Worm (Caenorhabditis elegans) whole organism, dauer: ENCODE measurements around the gene Y48A6C.8.

Experiments
- unc-62 ChIP-seq: sonication (generic microtip); optimal IDR thresholded peaks from 2 replicates; lab custom pipeline; 2017; ENCODE audit warnings: missing biosample characterization, missing genetic modification reagents, missing genetic modification characterization

Gene Y48A6C.8

DNA sequence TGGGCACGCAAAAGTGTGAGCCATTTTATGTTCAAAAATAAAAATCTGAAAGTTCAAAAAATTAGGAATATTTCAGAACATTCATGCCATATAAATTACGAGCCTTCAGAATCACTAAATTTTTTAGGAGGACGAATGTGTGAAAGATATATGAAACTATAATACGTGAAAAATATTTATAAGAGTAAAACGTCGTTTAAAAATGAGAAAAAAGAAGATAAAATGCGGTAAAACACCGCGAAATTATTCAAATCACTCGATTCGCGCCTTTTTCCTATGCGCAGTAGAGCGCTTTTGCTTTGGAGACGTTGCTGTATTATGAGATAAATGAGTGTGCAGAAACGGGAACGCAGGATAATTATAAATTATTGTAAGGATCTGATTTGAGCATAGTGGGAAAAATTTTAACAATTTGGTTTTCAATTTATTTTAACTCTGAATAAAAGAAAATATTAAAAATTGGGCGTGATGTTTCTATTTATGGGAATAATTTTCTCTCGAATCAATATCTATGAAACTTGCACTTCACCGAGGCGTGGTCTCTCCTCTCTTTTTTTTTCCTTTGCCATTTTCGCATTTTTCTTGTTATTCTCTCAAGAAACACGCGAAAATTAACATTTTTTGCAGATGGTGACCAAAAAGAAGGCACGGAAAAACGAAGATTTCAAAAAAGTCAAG is 8.1 kb downstream of the Y48A6C.8 start, which contains the start of the genes sup-35 and Y48A6C.4:
Gene sup-35, minus strand, starts transcription at position 51 of the 678 bp plus-strand sequence.
Gene Y48A6C.4, plus strand, starts transcription at position 628 of the 678 bp plus-strand sequence.
- no peak for TF ChIP-seq unc-62 (GFP tag; lab: Kevin White, UChicago)

DNA sequence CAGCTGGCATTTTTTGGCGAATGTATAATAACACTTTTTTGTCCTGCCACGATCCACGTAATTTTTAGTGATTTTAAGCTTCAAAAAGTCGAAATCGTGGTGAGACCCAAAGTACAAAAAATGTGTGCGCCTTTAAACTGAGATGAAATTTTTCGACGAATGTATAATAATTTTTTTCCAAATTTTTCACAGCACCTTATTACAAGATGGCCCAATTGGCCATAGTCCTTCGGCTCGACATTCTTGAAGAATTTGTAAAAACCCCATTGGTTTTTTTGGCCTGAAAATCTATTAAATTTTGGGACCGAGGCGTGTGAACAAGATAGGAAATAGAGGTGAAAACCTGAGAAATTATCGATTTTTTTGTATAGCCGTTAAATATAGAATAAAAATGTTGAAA is 11.5 kb downstream of the Y48A6C.8 start:
- no peak for TF ChIP-seq unc-62 (GFP tag; lab: Kevin White, UChicago)

DNA sequence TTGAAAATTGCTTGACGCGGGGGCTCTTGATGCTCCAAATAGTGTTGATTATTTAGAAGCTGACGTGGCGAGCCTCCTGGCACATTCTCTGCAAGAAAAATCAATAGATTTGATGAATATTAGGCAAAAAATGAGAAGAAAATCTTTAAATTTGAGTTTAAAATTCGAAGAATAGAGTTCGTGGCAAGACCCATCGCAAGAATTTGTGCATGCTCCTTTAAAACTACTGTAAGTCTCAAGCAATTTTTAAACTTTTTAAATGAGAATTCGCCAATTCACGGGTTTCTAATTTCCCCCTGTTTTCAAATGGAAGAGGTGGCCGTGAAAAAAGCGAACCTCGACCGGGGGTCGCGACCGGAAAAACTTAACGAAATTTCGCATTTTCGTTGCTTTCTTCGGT is 13.6 kb downstream of the Y48A6C.8 start:
- TF ChIP-seq unc-62 (GFP tag; lab: Kevin White, UChicago) = no peak

DNA sequence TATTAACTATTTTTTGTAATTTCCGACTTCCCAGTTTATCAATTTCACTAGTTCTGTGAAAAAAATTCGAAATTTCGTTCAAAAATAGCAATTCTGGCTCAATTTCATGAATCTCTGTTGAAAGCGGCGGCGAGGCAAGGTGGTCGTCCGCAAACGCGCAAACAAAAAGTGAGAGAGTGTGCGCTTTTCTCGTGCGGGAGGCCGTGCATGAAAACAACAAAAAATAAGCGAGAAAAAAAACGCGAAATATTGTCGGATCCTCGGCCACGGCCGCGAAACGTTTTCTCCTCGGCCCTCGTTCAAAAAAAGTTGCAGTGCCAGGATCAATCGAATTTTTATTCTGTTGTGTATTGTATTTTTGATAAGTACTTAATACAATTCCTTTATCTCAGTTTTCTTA is 14.7 kb downstream of the Y48A6C.8 start:
- no peak for TF ChIP-seq unc-62 (GFP tag; lab: Kevin White, UChicago)

DNA sequence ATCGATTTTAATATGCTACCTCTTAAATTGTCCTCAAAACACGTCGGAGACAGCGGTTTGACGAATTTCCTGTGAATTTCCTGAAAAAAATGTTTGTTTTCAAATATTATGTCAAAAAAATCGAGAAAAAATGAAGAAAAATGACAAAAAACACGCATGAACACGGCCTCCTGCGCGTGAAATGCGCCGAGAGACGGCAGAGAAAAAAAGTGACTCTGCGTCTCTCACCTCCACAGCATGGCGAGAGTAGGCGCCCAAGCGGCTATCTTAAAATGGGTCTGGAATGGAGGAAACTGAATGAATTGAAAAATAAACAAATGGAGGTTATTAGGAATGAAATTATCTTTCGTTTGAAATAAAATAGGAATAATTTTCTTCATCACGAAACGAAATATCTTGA is 16.7 kb downstream of the Y48A6C.8 start:
- TF ChIP-seq unc-62 (GFP tag; lab: Kevin White, UChicago) = no peak

DNA sequence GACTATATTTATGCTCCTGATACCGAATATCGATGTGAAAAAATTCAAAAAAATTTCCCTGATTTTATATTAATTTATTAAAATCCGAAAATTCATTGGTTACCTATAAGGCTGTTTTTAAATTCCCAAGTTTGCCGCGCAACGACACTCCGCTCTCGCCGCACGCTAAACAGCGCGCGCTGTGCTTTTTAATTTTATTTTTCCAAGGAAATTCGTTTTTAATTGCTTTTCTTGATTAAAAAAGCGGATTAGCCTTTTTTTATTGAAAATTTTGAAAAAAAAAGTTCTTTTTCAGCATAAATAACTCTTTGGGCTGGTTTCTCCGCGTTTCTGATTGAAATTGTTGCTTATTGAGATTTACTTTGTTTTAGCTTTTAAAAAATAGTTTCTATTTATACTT is 20.1 kb downstream of the Y48A6C.8 start:
- TF ChIP-seq unc-62 (GFP tag; lab: Kevin White, UChicago) = no peak

DNA sequence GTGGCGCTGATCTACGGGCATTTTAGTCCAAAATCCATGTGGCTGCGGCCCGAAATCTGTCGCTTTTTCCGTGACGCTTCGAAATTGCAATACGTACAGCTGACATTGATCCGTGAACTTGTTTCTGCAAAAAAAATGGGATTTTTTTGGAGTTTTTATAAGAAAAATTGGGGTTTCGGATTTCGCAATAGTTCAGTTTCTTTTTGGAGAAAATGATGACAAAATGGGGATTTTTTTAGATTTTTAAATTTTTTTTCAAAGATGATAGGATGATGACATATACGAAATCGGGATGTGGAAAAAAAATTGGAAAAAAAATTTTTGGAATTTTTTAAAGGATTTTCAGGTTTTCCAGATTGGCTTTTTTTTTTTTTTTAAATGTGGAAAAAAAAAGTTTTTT is 26.2 kb downstream of the Y48A6C.8 start:
- no peak for TF ChIP-seq unc-62 (GFP tag; lab: Kevin White, UChicago)

DNA sequence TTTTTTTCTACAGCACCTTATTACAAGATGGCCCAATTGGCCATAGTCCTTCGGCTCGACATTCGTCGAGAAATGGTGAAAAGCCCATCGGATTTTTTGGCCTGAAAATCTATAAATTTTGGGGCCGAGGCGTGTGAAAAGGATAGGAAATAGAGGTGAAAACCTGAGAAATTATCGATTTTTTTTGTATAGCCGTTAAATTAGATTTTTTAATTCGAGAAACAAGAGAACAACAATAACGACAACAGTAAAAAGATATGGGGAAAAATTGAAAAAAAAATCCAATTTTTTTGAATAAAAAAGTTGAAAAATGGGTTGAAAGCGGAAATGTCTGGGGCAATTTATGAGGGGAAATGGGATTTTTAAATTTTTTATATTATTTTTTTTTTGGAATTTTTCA is 27.6 kb downstream of the Y48A6C.8 start, which contains the start of gene hmt-1:
Gene hmt-1, minus strand, starts transcription at position 101 of the 400 bp plus-strand sequence.
- TF ChIP-seq unc-62 (GFP tag; lab: Kevin White, UChicago) = no peak

DNA sequence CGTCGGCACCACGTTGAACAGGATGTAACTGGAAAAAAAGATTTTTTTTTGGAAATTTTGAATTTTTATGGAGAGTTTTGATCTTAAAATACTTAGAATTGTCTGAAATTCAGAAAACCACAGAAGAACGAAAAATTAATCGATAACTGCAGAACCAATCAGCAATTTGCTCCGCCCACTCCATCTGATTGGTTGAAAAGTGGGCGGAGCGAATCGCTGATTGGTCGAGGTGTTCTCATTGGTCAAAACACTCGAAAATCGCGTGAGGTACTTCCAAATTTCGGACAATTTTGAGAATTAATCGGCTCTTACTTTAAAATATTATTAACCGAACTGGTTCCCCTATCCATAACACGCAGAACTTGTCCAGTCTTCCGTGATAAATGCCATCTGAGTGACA is 31.7 kb downstream of the Y48A6C.8 start:
- no peak for TF ChIP-seq unc-62 (GFP tag; lab: Kevin White, UChicago)

DNA sequence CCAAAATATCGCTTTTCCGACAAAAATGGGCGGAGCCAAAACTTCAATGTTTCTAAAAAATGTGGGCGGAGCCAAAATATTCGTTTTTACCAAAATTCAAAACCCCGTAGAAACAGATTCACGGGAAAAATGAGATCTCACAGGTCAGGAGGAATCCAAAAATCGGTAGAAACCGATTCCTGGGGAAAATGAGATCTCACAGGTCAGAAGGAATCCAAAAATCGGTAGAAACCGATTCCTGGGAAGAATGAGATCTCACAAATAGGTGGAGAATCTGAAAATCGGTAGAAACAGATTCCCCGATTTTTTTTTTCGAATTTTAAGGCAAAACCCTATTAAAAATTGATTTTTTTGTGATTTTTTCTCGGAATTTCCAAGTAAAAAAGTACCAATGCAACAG is 33.9 kb downstream of the Y48A6C.8 start:
- no peak for TF ChIP-seq unc-62 (GFP tag; lab: Kevin White, UChicago)

DNA sequence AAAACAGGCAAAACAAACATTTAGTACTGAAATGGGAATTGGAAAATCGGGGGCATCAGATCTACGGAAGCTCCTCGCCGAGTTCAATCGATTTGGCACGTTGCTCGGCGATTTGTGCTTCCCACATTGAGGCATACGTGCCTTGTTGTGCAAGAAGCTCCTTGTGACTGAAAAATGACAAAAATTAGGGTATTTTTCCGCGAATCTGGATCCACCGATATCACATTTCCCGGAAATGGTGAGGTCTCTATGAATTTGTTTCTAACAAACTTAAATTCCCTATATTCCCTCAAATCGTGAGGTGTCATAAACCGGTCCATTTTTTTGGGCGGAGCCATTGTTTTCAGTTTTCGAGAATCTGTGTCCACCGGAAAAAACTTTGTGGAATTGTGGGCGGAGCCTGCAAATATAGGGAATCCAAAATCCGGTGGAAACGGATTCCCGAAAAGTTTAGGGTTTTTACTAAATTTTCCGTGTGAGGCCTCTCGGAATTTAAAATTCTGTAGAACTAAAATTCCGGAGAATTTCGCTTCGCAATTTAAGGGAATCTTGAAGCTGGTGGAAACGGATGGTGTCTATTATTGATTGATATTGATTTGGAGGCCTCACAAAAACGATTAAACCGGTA is 35.7 kb downstream of the Y48A6C.8 start:
- TF ChIP-seq unc-62 (GFP tag; lab: Kevin White, UChicago) = no peak

DNA sequence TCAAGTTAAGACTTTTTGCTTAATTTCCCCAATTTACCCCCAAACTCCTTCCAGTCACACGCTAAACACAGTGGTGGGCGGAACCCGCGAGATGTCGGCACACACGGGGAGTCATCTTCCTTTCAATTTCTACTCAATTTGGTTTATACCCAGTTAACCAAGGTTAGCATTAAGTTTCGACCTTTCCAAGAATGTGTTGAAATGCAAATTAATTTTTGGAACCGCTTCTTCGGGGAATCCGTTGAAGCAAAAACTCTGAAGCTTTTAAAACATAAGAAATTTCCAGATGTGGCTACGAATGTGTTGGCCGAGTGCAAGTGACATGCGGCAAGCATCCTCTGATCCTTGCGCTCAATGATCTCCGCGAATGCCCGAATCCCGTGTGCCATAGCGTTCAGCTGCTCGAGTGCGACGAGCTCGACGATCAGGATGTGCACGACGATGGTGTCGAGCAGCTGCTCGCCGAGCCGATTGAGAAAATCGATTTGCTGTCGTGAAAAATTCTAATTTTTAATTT is 36.5 kb downstream of the Y48A6C.8 start:
- TF ChIP-seq unc-62 (GFP tag; lab: Kevin White, UChicago) = no peak

DNA sequence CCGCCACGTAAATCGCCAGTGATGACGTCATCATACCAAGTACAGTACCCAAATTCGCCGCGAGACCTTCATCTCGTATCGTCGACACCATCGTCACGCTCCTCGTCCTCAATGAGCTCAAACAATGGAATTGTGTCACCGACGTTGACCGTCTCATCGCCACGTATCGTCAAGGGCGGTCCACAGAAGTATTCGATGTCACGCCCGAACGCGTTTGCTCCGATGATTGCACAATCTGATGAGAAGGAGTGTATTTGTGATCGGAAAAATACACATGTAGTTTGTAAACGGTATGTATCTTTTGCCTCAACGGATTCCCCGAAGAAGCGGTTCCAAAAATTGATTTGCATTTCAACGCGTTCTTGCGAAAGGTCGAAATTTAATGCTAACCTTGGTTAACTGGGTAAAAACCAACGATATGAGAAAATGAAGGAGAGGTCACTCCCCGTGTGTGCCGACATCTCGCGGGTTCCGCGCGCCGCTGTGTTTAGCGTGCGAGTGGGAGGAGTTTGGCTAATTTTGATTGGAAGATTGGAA is 37.2 kb downstream of the Y48A6C.8 start:
- TF ChIP-seq unc-62 (GFP tag; lab: Kevin White, UChicago) = no peak

DNA sequence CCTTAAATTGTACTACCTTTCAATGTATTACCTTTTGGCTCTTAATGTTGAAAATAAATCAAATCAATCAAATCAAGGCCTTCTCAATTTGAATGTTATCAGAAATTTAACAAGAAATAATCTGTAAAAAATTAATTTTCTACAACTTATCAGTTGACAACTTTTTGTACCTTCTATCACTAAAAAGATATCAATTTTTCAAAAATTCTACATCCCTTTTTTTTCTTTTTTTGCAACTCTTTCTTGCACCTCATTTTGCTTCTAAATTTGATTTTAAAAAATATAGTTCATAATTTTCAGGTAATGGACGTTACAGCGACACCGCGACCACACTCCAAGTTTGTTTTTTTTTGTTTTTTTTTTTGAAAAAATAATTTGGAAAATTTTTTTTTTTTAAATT is 39.2 kb downstream of the Y48A6C.8 start, which contains the start of gene W09D6.5:
Gene W09D6.5, plus strand, starts transcription at position 301 of the 400 bp plus-strand sequence.
- no peak for TF ChIP-seq unc-62 (GFP tag; lab: Kevin White, UChicago)

DNA sequence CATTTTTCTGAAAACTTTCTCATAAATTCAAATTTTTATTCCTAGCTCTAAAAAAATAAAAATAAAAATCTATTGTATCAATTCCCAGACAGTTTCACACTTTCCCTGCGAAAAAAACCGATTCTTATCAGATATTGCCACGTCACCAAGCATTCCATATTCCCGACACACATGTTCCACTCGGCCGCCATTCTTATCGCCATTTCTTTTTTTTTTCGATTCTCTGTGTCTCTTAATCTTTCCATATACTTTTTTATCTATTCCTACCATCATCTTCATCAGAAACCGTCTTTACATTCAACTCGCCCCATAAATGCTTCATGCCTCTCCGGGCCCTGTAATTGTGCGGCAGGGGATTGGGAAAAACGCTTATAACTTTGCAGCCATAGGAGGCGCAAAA is 40.0 kb downstream of the Y48A6C.8 start:
- no peak for TF ChIP-seq unc-62 (GFP tag; lab: Kevin White, UChicago)

DNA sequence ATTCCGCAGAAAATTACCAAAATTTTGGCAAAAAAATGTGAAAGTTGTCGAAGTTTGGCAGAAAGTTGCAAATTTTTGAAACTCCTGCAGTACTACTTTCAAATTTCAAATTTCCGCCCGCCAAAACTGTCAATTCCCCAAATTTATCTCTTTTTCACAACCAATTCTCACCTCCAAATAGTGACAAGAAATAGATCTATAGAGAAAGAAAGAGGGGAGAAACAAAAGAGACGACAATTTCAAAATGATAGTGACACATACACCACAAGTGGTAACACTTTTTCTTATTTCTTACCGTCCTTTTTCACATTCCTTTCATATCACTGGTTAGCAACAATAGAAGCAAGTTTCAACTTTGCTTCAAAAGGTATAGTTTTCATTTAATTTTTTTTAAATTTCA is 43.4 kb downstream of the Y48A6C.8 start:
- no peak for TF ChIP-seq unc-62 (GFP tag; lab: Kevin White, UChicago)
